Fruit fly (Drosophila melanogaster): Measurements from ENCODE around the gene CG13616.

CG13616 gene

dm6 chr3R:24392207-24392939, at the start of gene CG13616:
Gene CG13616, plus strand, starts transcription at chr3R:24392889.
- peak; percentile 47 for TF ChIP-seq CG17801 (GFP tag; optimal IDR thresholded peaks at IDR 0.05; ENCODE audit: partially characterized antibody)

- TF ChIP-seq CG17801 (GFP tag; optimal IDR thresholded peaks at IDR 0.05; ENCODE audit: partially characterized antibody), result peak; percentile 28
Measured at dm6 chr3R:24348420-24349190, 44.1 kb upstream of the CG13616 start, which contains the start of the genes CG5746 and CG6454. Gene CG5746, minus strand, starts transcription at chr3R:24348791. Gene CG6454, plus strand, starts transcription at chr3R:24349182.

- no peak for TF ChIP-seq CG17801 (GFP tag; optimal IDR thresholded peaks at IDR 0.05; ENCODE audit: partially characterized antibody)
Measured at dm6 chr3R:24353448-24353847, 39.2 kb upstream of the CG13616 start.

dm6 chr3R:24357698-24358097, 35.0 kb upstream of the CG13616 start, which contains the start of gene Golgin84:
Gene Golgin84, minus strand, starts transcription at chr3R:24357938.
- TF ChIP-seq CG17801 (GFP tag; optimal IDR thresholded peaks at IDR 0.05; ENCODE audit: partially characterized antibody), result no peak

dm6 chr3R:24359957-24360356, 32.7 kb upstream of the CG13616 start, which contains the start of gene CG18528:
Gene CG18528, minus strand, starts transcription at chr3R:24360144.
- TF ChIP-seq CG17801 (GFP tag; optimal IDR thresholded peaks at IDR 0.05; ENCODE audit: partially characterized antibody), result no peak

dm6 chr3R:24361583-24361982, 31.1 kb upstream of the CG13616 start, which contains the start of the genes CG5762 and CG33339:
Gene CG5762, minus strand, starts transcription at chr3R:24361683.
Gene CG33339, plus strand, starts transcription at chr3R:24361847.
- no peak for TF ChIP-seq CG17801 (GFP tag; optimal IDR thresholded peaks at IDR 0.05; ENCODE audit: partially characterized antibody)

- no peak for TF ChIP-seq CG17801 (GFP tag; optimal IDR thresholded peaks at IDR 0.05; ENCODE audit: partially characterized antibody)
Measured at dm6 chr3R:24362838-24363237, 29.9 kb upstream of the CG13616 start, which contains the start of gene CG33340. Gene CG33340, plus strand, starts transcription at chr3R:24363138.

- no peak for TF ChIP-seq CG17801 (GFP tag; optimal IDR thresholded peaks at IDR 0.05; ENCODE audit: partially characterized antibody)
Measured at dm6 chr3R:24364880-24365604, 27.6 kb upstream of the CG13616 start, which contains the start of the genes CG17784 and CG13613. Gene CG17784, minus strand, starts transcription at chr3R:24364980. Gene CG13613, plus strand, starts transcription at chr3R:24365554.

- no peak for TF ChIP-seq CG17801 (GFP tag; optimal IDR thresholded peaks at IDR 0.05; ENCODE audit: partially characterized antibody)
Measured at dm6 chr3R:24367120-24367519, 25.6 kb upstream of the CG13616 start, which contains the start of gene CG42811. Gene CG42811, minus strand, starts transcription at chr3R:24367220.

- TF ChIP-seq CG17801 (GFP tag; optimal IDR thresholded peaks at IDR 0.05; ENCODE audit: partially characterized antibody), result no peak
Measured at dm6 chr3R:24368064-24368463, 24.6 kb upstream of the CG13616 start, which contains the start of the genes CG42812 and CG33341. Gene CG42812, minus strand, starts transcription at chr3R:24368164. Gene CG33341, plus strand, starts transcription at chr3R:24368358.

- TF ChIP-seq CG17801 (GFP tag; optimal IDR thresholded peaks at IDR 0.05; ENCODE audit: partially characterized antibody), result no peak
Measured at dm6 chr3R:24369268-24369667, 23.4 kb upstream of the CG13616 start, which contains the start of gene CG13614. Gene CG13614, plus strand, starts transcription at chr3R:24369568.

- TF ChIP-seq CG17801 (GFP tag; optimal IDR thresholded peaks at IDR 0.05; ENCODE audit: partially characterized antibody), result no peak
Measured at dm6 chr3R:24372662-24373061, 20.0 kb upstream of the CG13616 start, which contains the start of gene CG17782. Gene CG17782, minus strand, starts transcription at chr3R:24372762.

- no peak for TF ChIP-seq CG17801 (GFP tag; optimal IDR thresholded peaks at IDR 0.05; ENCODE audit: partially characterized antibody)
Measured at dm6 chr3R:24375561-24375960, 17.1 kb upstream of the CG13616 start, which contains the start of gene CG17781. Gene CG17781, minus strand, starts transcription at chr3R:24375661.

- no peak for TF ChIP-seq CG17801 (GFP tag; optimal IDR thresholded peaks at IDR 0.05; ENCODE audit: partially characterized antibody)
Measured at dm6 chr3R:24376565-24376964, 16.1 kb upstream of the CG13616 start, which contains the start of gene CG33342. Gene CG33342, plus strand, starts transcription at chr3R:24376865.
